Fruit fly (Drosophila melanogaster): Measurements from ENCODE around the gene CG13609.

DNA sequence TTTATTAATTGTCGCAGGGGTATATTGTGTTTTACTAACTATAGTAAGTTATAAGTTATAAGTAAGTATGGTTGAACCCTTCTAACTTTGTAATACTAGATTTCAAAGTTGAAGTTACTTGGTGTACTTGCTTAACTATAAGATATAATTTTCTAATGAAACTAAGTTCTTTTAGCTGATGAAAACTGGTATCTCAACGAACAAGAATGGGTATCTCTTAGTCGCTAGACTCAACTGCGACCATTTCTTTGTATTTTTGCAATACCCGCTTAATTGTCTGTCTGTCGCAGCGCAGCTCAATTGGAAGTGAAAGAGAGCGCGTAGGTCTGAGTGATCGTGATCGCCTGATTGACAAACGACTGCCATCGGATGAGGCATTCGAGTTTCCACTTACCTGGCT lies 45.4 kb downstream of the CG13609 start:
- TF ChIP-seq CG9705 (GFP tag; optimal IDR thresholded peaks at IDR 0.05) (no peak), br (GFP tag; optimal IDR thresholded peaks at IDR 0.05) (no peak), OdsH (GFP tag; optimal IDR thresholded peaks at IDR 0.05) (no peak), Rel (GFP tag; optimal IDR thresholded peaks at IDR 0.05) (no peak), Rel (tag; optimal IDR thresholded peaks at IDR 0.05) (no peak), sv (GFP tag; optimal IDR thresholded peaks at IDR 0.05) (no peak), Abd-B (GFP tag; optimal IDR thresholded peaks at IDR 0.05) (no peak), usp (GFP tag; optimal IDR thresholded peaks at IDR 0.05) (no peak), rgr (GFP tag; optimal IDR thresholded peaks at IDR 0.05) (no peak), pan (optimal IDR thresholded peaks at IDR 0.05) (no peak), h (GFP tag; optimal IDR thresholded peaks at IDR 0.05) (no peak), psq (GFP tag; optimal IDR thresholded peaks at IDR 0.05) (no peak), Hr83 (GFP tag; optimal IDR thresholded peaks at IDR 0.05; ENCODE audit: poor library complexity, severe bottlenecking) (no peak), sage (GFP tag; optimal IDR thresholded peaks at IDR 0.05) (no peak)

Measured in whole organism, wandering third instar larva.